Fruit fly (Drosophila melanogaster): ENCODE measurements around the gene CG42822.

DNA sequence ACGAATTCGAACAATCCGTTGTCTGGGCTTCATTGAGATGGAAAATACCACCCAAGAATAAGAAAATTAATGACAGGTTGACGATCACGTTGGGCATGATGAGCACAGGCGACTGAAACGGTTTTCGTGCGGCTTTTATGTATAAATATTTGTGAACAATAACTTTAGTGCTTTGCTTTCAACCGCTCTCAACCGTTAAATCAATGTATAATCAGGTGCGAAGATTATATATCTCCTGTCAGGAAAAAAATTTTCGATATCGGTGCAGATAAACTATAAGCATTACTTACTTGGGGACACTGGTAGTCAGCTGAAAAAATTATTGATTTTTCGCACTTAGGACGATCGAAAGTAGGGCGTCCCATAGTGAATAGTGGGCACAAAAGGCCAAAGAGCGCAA lies 8.7 kb upstream of the CG42822 start, which contains the start of gene CG42823:
- no peak for TF ChIP-seq Hr39 (GFP tag; optimal IDR thresholded peaks at IDR 0.05)
- TF ChIP-seq Lpt (GFP tag; optimal IDR thresholded peaks at IDR 0.05): no peak
- TF ChIP-seq CG3919 (GFP tag; optimal IDR thresholded peaks at IDR 0.05): no peak
- no peak for TF ChIP-seq CG4318 (GFP tag; optimal IDR thresholded peaks at IDR 0.05)
- TF ChIP-seq topi (GFP tag; optimal IDR thresholded peaks at IDR 0.05): no peak
